Fruit fly (Drosophila melanogaster) whole organism, embryonic: ENCODE data around the gene Cyt-b5-r.

ENCODE experiments used
- C15 ChIP-seq: fragments of 200-800 bp; sonication (Bioruptor generic); IDR thresholded peaks from 3 replicates; pipeline ENCODE4 v1.3.6; 2022; ENCODE audit warnings: missing biosample characterization, missing genetic modification characterization
- CG11456 ChIP-seq: fragments of 200-800 bp; sonication (Bioruptor generic); IDR thresholded peaks from 3 replicates; pipeline ENCODE4 v1.3.6; 2022; ENCODE audit warnings: missing biosample characterization, missing genetic modification characterization
- CG12769 ChIP-seq: fragments of 200-800 bp; sonication (Bioruptor generic); optimal IDR thresholded peaks from 2 replicates; lab custom pipeline; 2019; ENCODE audit warnings: missing biosample characterization, mild to moderate bottlenecking, missing genetic modification characterization, moderate library complexity
- CG15514 ChIP-seq: fragments of 200-800 bp; sonication (Bioruptor generic); optimal IDR thresholded peaks from 3 replicates; lab custom pipeline; 2017; ENCODE audit warnings: missing biosample characterization, missing genetic modification characterization, mild to moderate bottlenecking, moderate library complexity, missing genetic modification reagents
- CG17359 ChIP-seq: fragments of 200-800 bp; sonication (Bioruptor generic); optimal IDR thresholded peaks from 3 replicates; lab custom pipeline; 2018; ENCODE audit warnings: missing biosample characterization, mild to moderate bottlenecking, missing genetic modification characterization, moderate library complexity
- CG17612 ChIP-seq: fragments of 200-800 bp; sonication (Bioruptor generic); IDR thresholded peaks from 2 replicates; pipeline ENCODE4 v1.3.6; 2022; ENCODE audit warnings: missing biosample characterization, missing genetic modification characterization
- CG3163 ChIP-seq: fragments of 200-800 bp; sonication (Bioruptor generic); optimal IDR thresholded peaks from 3 replicates; lab custom pipeline; 2016; ENCODE audit warnings: missing biosample characterization, missing genetic modification characterization
- CG32532 ChIP-seq: fragments of 200-800 bp; sonication (Bioruptor generic); IDR thresholded peaks from 2 replicates; pipeline ENCODE4 v1.3.6; 2022; ENCODE audit warnings: missing biosample characterization, missing genetic modification characterization
- CG4617 ChIP-seq: fragments of 200-800 bp; sonication (Bioruptor generic); optimal IDR thresholded peaks from 3 replicates; lab custom pipeline; 2016; ENCODE audit warnings: missing biosample characterization, missing genetic modification characterization, borderline replicate concordance
- CG6272 ChIP-seq: fragments of 200-800 bp; sonication (Bioruptor generic); IDR thresholded peaks from 2 replicates; pipeline ENCODE4 v1.3.6; 2022; ENCODE audit warnings: missing biosample characterization, missing genetic modification characterization
- CG6813 ChIP-seq: fragments of 200-800 bp; sonication (Bioruptor generic); optimal IDR thresholded peaks from 2 replicates; lab custom pipeline; 2017; ENCODE audit warnings: missing biosample characterization, missing genetic modification characterization, mild to moderate bottlenecking, moderate library complexity, missing genetic modification reagents
- CG7357 ChIP-seq: fragments of 200-800 bp; sonication (Bioruptor generic); IDR thresholded peaks from 3 replicates; pipeline ENCODE4 v1.3.6; 2022; ENCODE audit warnings: missing biosample characterization, missing genetic modification characterization
- CG7963 ChIP-seq: fragments of 200-800 bp; sonication (Bioruptor generic); IDR thresholded peaks from 3 replicates; pipeline ENCODE4 v1.3.6; 2022; ENCODE audit warnings: missing biosample characterization, missing genetic modification characterization; ENCODE audit not compliant: partially characterized antibody
- CG8089 ChIP-seq: fragments of 200-800 bp; sonication (Bioruptor generic); optimal IDR thresholded peaks from 3 replicates; lab custom pipeline; 2016; ENCODE audit warnings: missing biosample characterization, missing genetic modification characterization
- CG8290 ChIP-seq, 3 experiments: fragments of 200-800 bp; sonication (Bioruptor generic); optimal IDR thresholded peaks; 2 replicates each; lab custom pipeline; 2016 to 2019; ENCODE audit warnings: missing biosample characterization in 3 of 3, missing genetic modification characterization in 3 of 3, mild to moderate bottlenecking in 2 of 3, moderate library complexity in 1 of 3
- CG9215 ChIP-seq: fragments of 200-800 bp; sonication (Bioruptor generic); IDR thresholded peaks from 2 replicates; pipeline ENCODE4 v1.3.6; 2022; ENCODE audit warnings: missing biosample characterization, missing genetic modification characterization
- CG9437 ChIP-seq: fragments of 200-800 bp; sonication (Bioruptor generic); optimal IDR thresholded peaks from 2 replicates; lab custom pipeline; 2018; ENCODE audit warnings: missing biosample characterization, mild to moderate bottlenecking, missing genetic modification characterization
- CTCF ChIP-seq: fragments of 200-800 bp; sonication (Bioruptor generic); optimal IDR thresholded peaks from 2 replicates; lab custom pipeline; 2017; ENCODE audit warnings: missing biosample characterization, mild to moderate bottlenecking, missing genetic modification characterization, moderate library complexity
- Dbx ChIP-seq: fragments of 200-800 bp; sonication (Bioruptor generic); IDR thresholded peaks from 3 replicates; pipeline ENCODE4 v1.3.6; 2022; ENCODE audit warnings: missing biosample characterization, missing genetic modification characterization
- Jarid2 ChIP-seq: fragments of 200-800 bp; sonication (Bioruptor generic); optimal IDR thresholded peaks from 3 replicates; lab custom pipeline; 2017; ENCODE audit warnings: mild to moderate bottlenecking, missing biosample characterization, missing genetic modification reagents, missing genetic modification characterization
- MTF-1 ChIP-seq: fragments of 200-800 bp; sonication (Bioruptor generic); optimal IDR thresholded peaks from 2 replicates; lab custom pipeline; 2018; ENCODE audit warnings: missing biosample characterization, mild to moderate bottlenecking, missing genetic modification characterization, borderline replicate concordance
- Med ChIP-seq: fragments of 200-800 bp; sonication (Bioruptor generic); peaks from one replicate; lab custom pipeline; 2016; ENCODE audit warnings: missing biosample characterization, missing genetic modification characterization, mild to moderate bottlenecking, inconsistent platforms, moderate library complexity
- Mrtf ChIP-seq: fragments of 200-800 bp; sonication (Bioruptor generic); IDR thresholded peaks from 3 replicates; pipeline ENCODE4 v1.3.6; 2022; ENCODE audit warnings: missing biosample characterization, missing genetic modification characterization
- NC2β ChIP-seq: fragments of 200-800 bp; sonication (Bioruptor generic); optimal IDR thresholded peaks from 2 replicates; lab custom pipeline; 2016; ENCODE audit warnings: missing biosample characterization, missing genetic modification characterization
- Opbp ChIP-seq: fragments of 200-800 bp; sonication (Bioruptor generic); IDR thresholded peaks from 3 replicates; pipeline ENCODE4 v1.3.6; 2022; ENCODE audit warnings: missing biosample characterization, missing genetic modification characterization; ENCODE audit not compliant: partially characterized antibody
- Poxn ChIP-seq: fragments of 200-800 bp; sonication (Bioruptor generic); IDR thresholded peaks from 2 replicates; pipeline ENCODE4 v1.3.6; 2022; ENCODE audit warnings: missing biosample characterization, missing genetic modification characterization
- Side ChIP-seq: fragments of 200-800 bp; sonication (Bioruptor generic); optimal IDR thresholded peaks from 2 replicates; lab custom pipeline; 2016; ENCODE audit warnings: missing biosample characterization, missing genetic modification characterization
- Sox100B ChIP-seq: fragments of 200-800 bp; sonication (Bioruptor generic); optimal IDR thresholded peaks from 3 replicates; lab custom pipeline; 2018; ENCODE audit warnings: missing biosample characterization, mild to moderate bottlenecking, missing genetic modification characterization
- Trl ChIP-seq, 3 experiments: fragments of >200 bp in 2 of 3; fragments of 200-800 bp in 1 of 3; sonication (Bioruptor generic) in 1 of 3; optimal IDR thresholded peaks; 2 replicates in 1 of 3; 3 replicates in 2 of 3; lab custom pipeline; 2016 to 2017; ENCODE audit warnings: missing biosample characterization in 1 of 3, missing genetic modification characterization in 1 of 3
- aop ChIP-seq: fragments of 200-800 bp; sonication (Bioruptor generic); IDR thresholded peaks from 2 replicates; pipeline ENCODE4 v1.3.6; 2022; ENCODE audit warnings: missing biosample characterization, missing genetic modification characterization
- chinmo ChIP-seq: fragments of 200-800 bp; sonication (Bioruptor generic); IDR thresholded peaks from 4 replicates; pipeline ENCODE4 v1.3.6; 2022; ENCODE audit warnings: missing biosample characterization, missing genetic modification characterization; ENCODE audit not compliant: partially characterized antibody
- eve ChIP-seq, 2 experiments: fragments of >200 bp; optimal IDR thresholded peaks; 2 replicates each; lab custom pipeline; 2017; ENCODE audit warnings: missing biosample characterization in 2 of 2, missing genetic modification characterization in 2 of 2
- exex ChIP-seq: fragments of 200-800 bp; sonication (Bioruptor generic); optimal IDR thresholded peaks from 4 replicates; lab custom pipeline; 2018; ENCODE audit warnings: missing biosample characterization, mild to moderate bottlenecking, missing genetic modification characterization, moderate library complexity
- ftz-f1 ChIP-seq: fragments of 200-800 bp; sonication (Bioruptor generic); optimal IDR thresholded peaks from 2 replicates; lab custom pipeline; 2016; ENCODE audit warnings: missing biosample characterization, missing genetic modification characterization
- hbn ChIP-seq: fragments of 200-800 bp; sonication (Bioruptor generic); IDR thresholded peaks from 2 replicates; pipeline ENCODE4 v1.3.6; 2022; ENCODE audit warnings: missing biosample characterization, missing genetic modification characterization; ENCODE audit not compliant: partially characterized antibody
- inv ChIP-seq: fragments of 200-800 bp; sonication (Bioruptor generic); IDR thresholded peaks from 2 replicates; pipeline ENCODE4 v1.3.6; 2022; ENCODE audit warnings: missing biosample characterization, missing genetic modification characterization; ENCODE audit not compliant: partially characterized antibody
- ken ChIP-seq: fragments of 200-800 bp; sonication (Bioruptor generic); IDR thresholded peaks from 3 replicates; pipeline ENCODE4 v1.3.6; 2022; ENCODE audit warnings: missing biosample characterization, missing genetic modification characterization
- lab ChIP-seq: fragments of 200-800 bp; sonication (Bioruptor generic); optimal IDR thresholded peaks from 3 replicates; lab custom pipeline; 2017; ENCODE audit warnings: missing biosample characterization, missing genetic modification characterization, mild to moderate bottlenecking, moderate library complexity, missing genetic modification reagents
- mirr ChIP-seq: fragments of 200-800 bp; sonication (Bioruptor generic); optimal IDR thresholded peaks from 3 replicates; lab custom pipeline; 2018; ENCODE audit warnings: missing biosample characterization, mild to moderate bottlenecking, missing genetic modification characterization
- pan ChIP-seq, 4 experiments: fragments of >200 bp in 3 of 4; fragments of 200-800 bp in 1 of 4; sonication (Bioruptor generic) in 1 of 4; optimal IDR thresholded peaks in 3 of 4; IDR thresholded peaks in 1 of 4; 2 replicates each; pipeline versions ENCODE4 v1.3.6 to Lab custom; 2017 to 2022; ENCODE audit warnings: missing biosample characterization in 2 of 4, missing genetic modification characterization in 2 of 4, mixed read lengths in 1 of 4
- ranshi ChIP-seq: fragments of 200-800 bp; sonication (Bioruptor generic); IDR thresholded peaks from 2 replicates; pipeline ENCODE4 v1.3.6; 2022; ENCODE audit warnings: missing biosample characterization, missing genetic modification characterization
- sug ChIP-seq: fragments of 200-800 bp; optimal IDR thresholded peaks from 2 replicates; lab custom pipeline; 2019; ENCODE audit warnings: missing biosample characterization, mild to moderate bottlenecking, missing genetic modification characterization, moderate library complexity
- vvl ChIP-seq: fragments of 200-800 bp; sonication (Bioruptor generic); IDR thresholded peaks from 2 replicates; pipeline ENCODE4 v1.3.6; 2022; ENCODE audit warnings: missing biosample characterization, missing genetic modification characterization
- wek ChIP-seq: fragments of 200-800 bp; sonication (Bioruptor generic); optimal IDR thresholded peaks from 3 replicates; lab custom pipeline; 2018; ENCODE audit warnings: missing biosample characterization, mild to moderate bottlenecking, missing genetic modification characterization, moderate library complexity

Gene Cyt-b5-r

DNA sequence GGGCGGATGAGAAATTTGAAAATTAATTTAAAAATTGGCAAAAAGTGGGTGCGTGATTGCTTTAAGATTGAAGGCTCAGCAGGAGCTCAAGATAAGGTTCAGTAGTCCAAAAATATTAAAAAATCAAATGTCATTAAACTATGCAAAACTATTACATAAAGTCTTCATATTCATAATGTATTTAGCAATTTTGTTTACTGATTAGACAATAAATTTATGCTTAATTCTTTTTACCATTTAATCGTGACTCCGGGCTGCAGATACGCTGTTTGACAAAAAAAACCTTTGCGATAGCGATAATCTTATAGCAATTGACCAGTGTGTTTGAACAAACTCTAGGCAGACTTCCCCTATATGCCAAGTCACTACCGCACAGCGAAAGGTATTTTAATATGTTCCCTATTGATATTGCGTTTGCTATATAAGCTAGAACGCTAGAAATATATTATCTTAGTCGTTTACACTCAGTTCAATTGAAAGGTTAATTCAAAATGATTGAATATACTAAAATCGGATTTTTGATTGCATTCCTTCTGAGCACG is 5.7 kb upstream of the Cyt-b5-r start, which contains the start of gene Ugt37E1:
Gene Ugt37E1 (plus strand): TSS at position 492 of the 542 bp plus-strand sequence.
- peak; percentile 59 for TF ChIP-seq exex (tag; lab: Kevin White, UChicago)
- TF ChIP-seq CG9215 (GFP tag; lab: Robert Waterston, UW): no peak
- TF ChIP-seq ftz-f1: no peak
- no peak for TF ChIP-seq C15

DNA sequence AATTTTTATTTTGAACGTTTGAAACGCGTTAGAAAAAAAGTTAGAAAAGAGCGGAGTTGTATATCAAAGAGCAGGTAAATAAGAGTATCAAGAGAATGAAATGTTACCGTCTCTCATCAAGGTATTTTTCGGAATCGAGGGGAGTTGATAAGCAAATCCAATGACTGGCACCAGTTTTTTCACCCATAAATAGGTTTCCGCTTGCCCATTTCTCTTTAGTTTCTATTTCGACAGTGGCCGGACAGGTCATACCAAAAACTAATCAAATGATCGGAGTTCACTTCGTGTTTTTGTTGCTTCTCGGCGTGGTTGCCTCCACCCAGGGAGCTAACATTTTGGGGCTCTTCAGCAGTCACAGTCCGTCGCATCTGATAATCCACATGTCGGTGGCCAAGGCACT is 3.4 kb upstream of the Cyt-b5-r start, which contains the start of gene Ugt37C2:
Gene Ugt37C2 (plus strand): TSS at position 242 of the 400 bp plus-strand sequence.
- TF ChIP-seq CG7357 (no peak), eve (GFP tag; optimal IDR thresholded peaks at IDR 0.05; lab: Kevin White, UChicago) (no peak), CG11456 (GFP tag; lab: Robert Waterston, UW) (0 out of 3 replicates have a peak, but pooled peaks have one; percentile 20), CG12769 (tag; lab: Kevin White, UChicago) (peak; percentile 40), CG7963 (GFP tag; lab: Robert Waterston, UW) (0 out of 3 replicates have a peak, but pooled peaks have one; percentile 15), Poxn (no peak), lab (GFP tag; lab: Kevin White, UChicago) (peak; percentile 27), Trl (optimal IDR thresholded peaks at IDR 0.05; lab: Kevin White, UChicago) (peak; percentile 58 to 61), Trl (GFP tag; optimal IDR thresholded peaks at IDR 0.05; lab: Kevin White, UChicago) (no peak), hbn (GFP tag; lab: Robert Waterston, UW) (0 out of 2 replicates have a peak, but pooled peaks have one; percentile 28), CG17612 (GFP tag; lab: Robert Waterston, UW) (no peak), CG3163 (GFP tag; lab: Kevin White, UChicago) (peak; percentile 94), Mrtf (GFP tag; lab: Robert Waterston, UW) (no peak), sug (tag; lab: Kevin White, UChicago) (peak; percentile 16), Dbx (GFP tag; lab: Robert Waterston, UW) (0 out of 3 replicates have a peak, but pooled peaks have one; percentile 23), ranshi (GFP tag; lab: Robert Waterston, UW) (0 out of 2 replicates have a peak, but pooled peaks have one; percentile 14), Jarid2 (GFP tag; lab: Kevin White, UChicago) (peak; percentile 80), CG8290 (GFP tag; optimal IDR thresholded peaks at IDR 0.05; lab: Kevin White, UChicago) (no peak), CG8290 (tag; optimal IDR thresholded peaks at IDR 0.05; lab: Kevin White, UChicago) (peak in 1 of 2 experiments; percentile 12), CG4617 (no peak), MTF-1 (GFP tag; lab: Kevin White, UChicago) (no peak), CG8089 (no peak), Side (GFP tag; lab: Kevin White, UChicago) (no peak), chinmo (0 out of 4 replicates have a peak, but pooled peaks have one; percentile 30), exex (tag; lab: Kevin White, UChicago) (peak; percentile 11), Sox100B (GFP tag; lab: Kevin White, UChicago) (no peak), wek (GFP tag; lab: Kevin White, UChicago) (no peak), ken (GFP tag; lab: Robert Waterston, UW) (0 out of 3 replicates have a peak, but pooled peaks have one; percentile 3), mirr (GFP tag; lab: Kevin White, UChicago) (peak; percentile 18), Med (peak; percentile 54)

DNA sequence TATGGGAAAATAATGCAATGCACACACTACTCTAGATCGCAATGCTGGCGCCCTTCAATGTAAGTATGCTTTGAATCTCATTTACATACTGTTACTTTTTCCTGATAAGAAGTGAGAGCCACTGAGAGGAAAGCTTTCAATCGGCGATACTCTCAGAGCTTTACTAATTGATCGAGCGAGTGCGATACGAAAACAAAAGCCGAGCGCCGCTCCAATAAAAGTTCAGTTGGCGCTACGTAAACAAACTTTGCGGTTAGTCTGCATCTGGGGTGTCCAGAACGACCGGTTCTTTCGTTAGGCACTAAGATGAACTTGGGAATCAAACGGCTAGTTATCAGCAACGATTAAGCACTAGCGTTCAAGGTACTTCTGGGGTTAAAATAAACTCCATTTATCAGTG is 824 bp upstream of the Cyt-b5-r start, which contains the start of gene CG17928:
Gene CG17928 (plus strand): TSS at position 224 of the 400 bp plus-strand sequence.
- TF ChIP-seq CG8290 (GFP tag; optimal IDR thresholded peaks at IDR 0.05; lab: Kevin White, UChicago) (no peak), CG8290 (tag; optimal IDR thresholded peaks at IDR 0.05; lab: Kevin White, UChicago) (peak in 1 of 2 experiments; percentile 45), CG6272 (GFP tag; lab: Robert Waterston, UW) (no peak), pan (optimal IDR thresholded peaks at IDR 0.05; lab: Kevin White, UChicago) (no peak), pan (GFP tag; optimal IDR thresholded peaks at IDR 0.05 in 1 of 2, IDR thresholded peaks at IDR 0.05 in 1 of 2) (peak in 1 of 2 experiments; percentile 12), CG6813 (GFP tag; lab: Kevin White, UChicago) (no peak), CG9437 (GFP tag; lab: Kevin White, UChicago) (peak; percentile 70), vvl (GFP tag; lab: Robert Waterston, UW) (peak; percentile 72), CG32532 (GFP tag; lab: Robert Waterston, UW) (0 out of 2 replicates have a peak, but pooled peaks have one; percentile 11), Trl (optimal IDR thresholded peaks at IDR 0.05; lab: Kevin White, UChicago) (peak; percentile 58 to 78), Trl (GFP tag; optimal IDR thresholded peaks at IDR 0.05; lab: Kevin White, UChicago) (no peak), Opbp (GFP tag; lab: Robert Waterston, UW) (no peak), inv (no peak), hbn (GFP tag; lab: Robert Waterston, UW) (0 out of 2 replicates have a peak, but pooled peaks have one; percentile 13), mirr (GFP tag; lab: Kevin White, UChicago) (peak; percentile 21), CG15514 (GFP tag; lab: Kevin White, UChicago) (peak; percentile 3), aop (GFP tag; lab: Robert Waterston, UW) (no peak), NC2β (GFP tag; lab: Kevin White, UChicago) (no peak), CTCF (GFP tag; lab: Kevin White, UChicago) (peak; percentile 9), chinmo (peak; percentile 77; the same call in 1 of the 4 replicates), CG17359 (no peak)
